Worm (Caenorhabditis elegans): Measurements from ENCODE around the gene F54D10.9.
A peak's percentile ranks its signal among the peaks of the same experiment; 100 is the strongest.

F54D10.9 gene

ce11 chrII:3808104-3808503 lies 24.2 kb downstream of the F54D10.9 start, which contains the start of gene F54D10.5 (continued):
- TF ChIP-seq lin-14 (GFP tag; optimal IDR thresholded peaks at IDR 0.05) = peak; percentile 77
- TF ChIP-seq nhr-77 (tag; optimal IDR thresholded peaks at IDR 0.05) = no peak
- TF ChIP-seq C16A3.4 (tag; optimal IDR thresholded peaks at IDR 0.05) = peak; percentile 77
- peak; percentile 24; the same call in 1 of the 2 replicates for TF ChIP-seq ceh-88 (GFP tag; IDR thresholded peaks at IDR 0.05)
- TF ChIP-seq ceh-63 (GFP tag; optimal IDR thresholded peaks at IDR 0.05) = no peak
- TF ChIP-seq aly-2 (tag; optimal IDR thresholded peaks at IDR 0.05) = no peak
- peak; percentile 28 for TF ChIP-seq egl-13 (tag; optimal IDR thresholded peaks at IDR 0.05)
- peak; percentile 13 for TF ChIP-seq zip-4 (GFP tag; optimal IDR thresholded peaks at IDR 0.05)
- TF ChIP-seq ceh-90 (tag; optimal IDR thresholded peaks at IDR 0.05) = peak; percentile 15
- TF ChIP-seq nhr-47 (tag; optimal IDR thresholded peaks at IDR 0.05) = peak; percentile 85
- TF ChIP-seq nhr-84 (tag; optimal IDR thresholded peaks at IDR 0.05) = no peak
- peak; percentile 37 for TF ChIP-seq jun-1 (tag; optimal IDR thresholded peaks at IDR 0.05)
- peak; percentile 95 for TF ChIP-seq dpl-1 (GFP tag; optimal IDR thresholded peaks at IDR 0.05)
- TF ChIP-seq unc-62 (GFP tag; optimal IDR thresholded peaks at IDR 0.05) = no peak
- no peak for TF ChIP-seq sup-37 (GFP tag; optimal IDR thresholded peaks at IDR 0.05)
- no peak for TF ChIP-seq lir-3 (tag; optimal IDR thresholded peaks at IDR 0.05; ENCODE audit: poor library complexity)
- no peak for TF ChIP-seq vab-15 (tag; optimal IDR thresholded peaks at IDR 0.05)
- no peak for TF ChIP-seq irx-1 (tag; optimal IDR thresholded peaks at IDR 0.05)
- TF ChIP-seq elt-3 (tag; optimal IDR thresholded peaks at IDR 0.05) = peak in 1 of 6 experiments; percentile 74
- peak; percentile 63 for TF ChIP-seq lin-15B (tag; optimal IDR thresholded peaks at IDR 0.05)
- TF ChIP-seq mef-2 (tag; optimal IDR thresholded peaks at IDR 0.05) = no peak
- no peak for TF ChIP-seq efl-3 (GFP tag; optimal IDR thresholded peaks at IDR 0.05)
- TF ChIP-seq fkh-8 (tag; optimal IDR thresholded peaks at IDR 0.05) = peak; percentile 47
- no peak for TF ChIP-seq blmp-1 (tag; optimal IDR thresholded peaks at IDR 0.05)
- peak; percentile 91 to 95 for TF ChIP-seq lin-35 (GFP tag; optimal IDR thresholded peaks at IDR 0.05)
- TF ChIP-seq sptf-1 (tag; optimal IDR thresholded peaks at IDR 0.05) = no peak
- no peak for TF ChIP-seq nhr-12 (tag; optimal IDR thresholded peaks at IDR 0.05)
- TF ChIP-seq hpl-2 (GFP tag; optimal IDR thresholded peaks at IDR 0.05) = no peak
- peak; percentile 41; the same call in 1 of the 2 replicates for TF ChIP-seq mab-9 (GFP tag; IDR thresholded peaks at IDR 0.05)
- TF ChIP-seq C34B4.2 (tag; optimal IDR thresholded peaks at IDR 0.05) = no peak
- TF ChIP-seq ceh-8 (GFP tag; optimal IDR thresholded peaks at IDR 0.05) = peak; percentile 55
- TF ChIP-seq sox-4 (tag; optimal IDR thresholded peaks at IDR 0.05) = no peak
- peak; percentile 55 for TF ChIP-seq lin-13 (GFP tag; optimal IDR thresholded peaks at IDR 0.05)
- no peak for TF ChIP-seq fkh-10 (GFP tag; optimal IDR thresholded peaks at IDR 0.05)
- TF ChIP-seq aha-1 (tag; optimal IDR thresholded peaks at IDR 0.05) = no peak
- no peak for TF ChIP-seq ces-1 (GFP tag; optimal IDR thresholded peaks at IDR 0.05)
- peak; percentile 93 for TF ChIP-seq rnt-1 (tag; optimal IDR thresholded peaks at IDR 0.05)
- TF ChIP-seq unc-98 (GFP tag; IDR thresholded peaks at IDR 0.05) = no peak
- TF ChIP-seq pax-3 (tag; optimal IDR thresholded peaks at IDR 0.05) = no peak
- TF ChIP-seq ztf-11 (tag; optimal IDR thresholded peaks at IDR 0.05) = peak in 1 of 2 experiments; percentile 13
- peak; percentile 81 for TF ChIP-seq xbp-1 (tag; optimal IDR thresholded peaks at IDR 0.05)
- TF ChIP-seq unc-86 (tag; optimal IDR thresholded peaks at IDR 0.05) = peak; percentile 76
- peak; percentile 82 for TF ChIP-seq snu-23 (GFP tag; optimal IDR thresholded peaks at IDR 0.05)
- TF ChIP-seq hlh-17 (GFP tag; optimal IDR thresholded peaks at IDR 0.05; ENCODE audit: borderline replicate concordance) = no peak
- peak; percentile 54 for TF ChIP-seq C04F5.9 (tag; optimal IDR thresholded peaks at IDR 0.05)

Measured in whole organism, L1 larva.